Worm (Caenorhabditis elegans): Measurements from ENCODE around the gene clic-1.

Gene clic-1

ce11 chrV:7749708-7750107, 15.0 kb upstream of the clic-1 start:
- TF ChIP-seq nhr-28 (tag; optimal IDR thresholded peaks at IDR 0.05): no peak
- no peak for TF ChIP-seq sptf-1 (tag; optimal IDR thresholded peaks at IDR 0.05)
- TF ChIP-seq elt-1 (tag; optimal IDR thresholded peaks at IDR 0.05; ENCODE audit: borderline replicate concordance, insufficient read depth): no peak
- no peak for TF ChIP-seq hlh-1 (tag; optimal IDR thresholded peaks at IDR 0.05)
- TF ChIP-seq mls-2 (tag; optimal IDR thresholded peaks at IDR 0.05): no peak
- TF ChIP-seq elt-3 (tag; optimal IDR thresholded peaks at IDR 0.05): no peak
- no peak for TF ChIP-seq nhr-2 (tag; optimal IDR thresholded peaks at IDR 0.05)
- no peak for TF ChIP-seq tbx-8 (GFP tag; optimal IDR thresholded peaks at IDR 0.05)
- no peak for TF ChIP-seq nhr-237 (tag; optimal IDR thresholded peaks at IDR 0.05)

ce11 chrV:7747987-7748607, 13.4 kb upstream of the clic-1 start:
- TF ChIP-seq blmp-1 (tag; optimal IDR thresholded peaks at IDR 0.05) (no peak), pha-4 (tag; optimal IDR thresholded peaks at IDR 0.05) (no peak), lsy-2 (tag; optimal IDR thresholded peaks at IDR 0.05) (no peak), mep-1 (tag; optimal IDR thresholded peaks at IDR 0.05) (no peak), zip-8 (tag; optimal IDR thresholded peaks at IDR 0.05) (no peak), snpc-4 (tag; optimal IDR thresholded peaks at IDR 0.05) (no peak), tbx-8 (GFP tag; optimal IDR thresholded peaks at IDR 0.05) (no peak), ztf-11 (tag; optimal IDR thresholded peaks at IDR 0.05) (no peak), sem-2 (GFP tag; optimal IDR thresholded peaks at IDR 0.05) (no peak), unc-120 (tag; optimal IDR thresholded peaks at IDR 0.05; ENCODE audit: poor library complexity, severe bottlenecking) (no peak), flh-1 (GFP tag; optimal IDR thresholded peaks at IDR 0.05) (no peak), cnd-1 (tag; optimal IDR thresholded peaks at IDR 0.05) (no peak), elt-3 (tag; optimal IDR thresholded peaks at IDR 0.05) (no peak), mab-5 (tag; optimal IDR thresholded peaks at IDR 0.05) (no peak), elt-1 (tag; optimal IDR thresholded peaks at IDR 0.05; ENCODE audit: borderline replicate concordance, insufficient read depth) (no peak), unc-62 (GFP tag; optimal IDR thresholded peaks at IDR 0.05) (no peak), lin-32 (GFP tag; optimal IDR thresholded peaks at IDR 0.05) (no peak), nhr-76 (tag; optimal IDR thresholded peaks at IDR 0.05) (no peak)

ce11 chrV:7747132-7747531, 12.4 kb upstream of the clic-1 start:
- TF ChIP-seq ceh-43 (GFP tag; optimal IDR thresholded peaks at IDR 0.05): no peak
- TF ChIP-seq mab-5 (tag; optimal IDR thresholded peaks at IDR 0.05): no peak
- no peak for TF ChIP-seq mep-1 (tag; optimal IDR thresholded peaks at IDR 0.05)
- no peak for TF ChIP-seq nhr-12 (tag; optimal IDR thresholded peaks at IDR 0.05)
- no peak for TF ChIP-seq tbx-8 (GFP tag; optimal IDR thresholded peaks at IDR 0.05)
- TF ChIP-seq unc-62 (GFP tag; optimal IDR thresholded peaks at IDR 0.05): no peak
- TF ChIP-seq sptf-1 (tag; optimal IDR thresholded peaks at IDR 0.05): no peak
- TF ChIP-seq nhr-28 (tag; optimal IDR thresholded peaks at IDR 0.05): no peak

- TF ChIP-seq sem-2 (GFP tag; optimal IDR thresholded peaks at IDR 0.05) (no peak), ceh-39 (tag; optimal IDR thresholded peaks at IDR 0.05) (no peak), nhr-28 (tag; optimal IDR thresholded peaks at IDR 0.05) (no peak), unc-120 (tag; optimal IDR thresholded peaks at IDR 0.05; ENCODE audit: poor library complexity, severe bottlenecking) (peak; percentile 18), snpc-4 (tag; optimal IDR thresholded peaks at IDR 0.05) (no peak), ham-2 (GFP tag; optimal IDR thresholded peaks at IDR 0.05) (peak; percentile 86), mab-5 (tag; optimal IDR thresholded peaks at IDR 0.05) (no peak), zip-8 (tag; optimal IDR thresholded peaks at IDR 0.05) (no peak), elt-3 (tag; optimal IDR thresholded peaks at IDR 0.05) (no peak), nhr-2 (tag; optimal IDR thresholded peaks at IDR 0.05) (peak; percentile 39), cnd-1 (tag; optimal IDR thresholded peaks at IDR 0.05) (no peak), unc-62 (GFP tag; optimal IDR thresholded peaks at IDR 0.05) (peak; percentile 99), bed-3 (GFP tag; optimal IDR thresholded peaks at IDR 0.05) (no peak), lin-32 (GFP tag; optimal IDR thresholded peaks at IDR 0.05) (no peak)
Observed at ce11 chrV:7745903-7746302, 11.2 kb upstream of the clic-1 start.

ce11 chrV:7745386-7745785, 10.7 kb upstream of the clic-1 start:
- no peak for TF ChIP-seq ceh-43 (GFP tag; optimal IDR thresholded peaks at IDR 0.05)
- no peak for TF ChIP-seq M03D4.4 (tag; optimal IDR thresholded peaks at IDR 0.05)
- no peak for TF ChIP-seq bed-3 (GFP tag; optimal IDR thresholded peaks at IDR 0.05)
- TF ChIP-seq lin-13 (tag; optimal IDR thresholded peaks at IDR 0.05): no peak
- no peak for TF ChIP-seq mep-1 (tag; optimal IDR thresholded peaks at IDR 0.05)
